Worm (Caenorhabditis elegans): ENCODE measurements around the gene col-20.

col-20 gene

ce11 chrII:4892594-4892993 lies 22.0 kb upstream of the col-20 start, which contains the start of gene msp-33:
TSS of gene msp-33 (minus strand) at chrII:4892694.
- no peak for TF ChIP-seq ama-1 (optimal IDR thresholded peaks at IDR 0.05)
- TF ChIP-seq nhr-237 (tag; optimal IDR thresholded peaks at IDR 0.05), result no peak
- TF ChIP-seq egl-27 (tag; optimal IDR thresholded peaks at IDR 0.05), result no peak
- TF ChIP-seq aly-2 (tag; optimal IDR thresholded peaks at IDR 0.05), result no peak
- TF ChIP-seq daf-12 (tag; optimal IDR thresholded peaks at IDR 0.05), result no peak
- TF ChIP-seq elt-3 (tag; optimal IDR thresholded peaks at IDR 0.05), result no peak
- no peak for TF ChIP-seq nhr-12 (tag; optimal IDR thresholded peaks at IDR 0.05)
- no peak for TF ChIP-seq ceh-9 (tag; optimal IDR thresholded peaks at IDR 0.05)
- TF ChIP-seq mdl-1 (tag; optimal IDR thresholded peaks at IDR 0.05), result no peak
- TF ChIP-seq nhr-77 (tag; optimal IDR thresholded peaks at IDR 0.05), result no peak
- no peak for TF ChIP-seq nhr-76 (tag; optimal IDR thresholded peaks at IDR 0.05)

ce11 chrII:4891012-4891775 lies 20.6 kb upstream of the col-20 start, which contains the start of gene gst-9:
TSS of gene gst-9 (plus strand) at chrII:4891585.
- peak; percentile 89 for TF ChIP-seq ama-1 (optimal IDR thresholded peaks at IDR 0.05)
- peak; percentile 34 for TF ChIP-seq nfya-1 (tag; optimal IDR thresholded peaks at IDR 0.05; ENCODE audit: insufficient read depth)
- TF ChIP-seq ceh-16 (tag; optimal IDR thresholded peaks at IDR 0.05), result no peak
- peak; percentile 79 for TF ChIP-seq nhr-43 (tag; optimal IDR thresholded peaks at IDR 0.05; ENCODE audit: poor library complexity, severe bottlenecking)
- peak; percentile 39 for TF ChIP-seq pha-4 (tag; optimal IDR thresholded peaks at IDR 0.05)
- TF ChIP-seq fkh-10 (GFP tag; optimal IDR thresholded peaks at IDR 0.05), result no peak
- peak; percentile 50 for TF ChIP-seq nhr-25 (tag; optimal IDR thresholded peaks at IDR 0.05)
- TF ChIP-seq tbx-2 (tag; optimal IDR thresholded peaks at IDR 0.05), result peak; percentile 25
- peak; percentile 67 for TF ChIP-seq elt-2 (tag; optimal IDR thresholded peaks at IDR 0.05)

ce11 chrII:4888527-4889487 lies 18.2 kb upstream of the col-20 start, which contains the start of gene pgm-1:
TSS of gene pgm-1 (plus strand) at chrII:4889437.
- TF ChIP-seq sea-2 (GFP tag; optimal IDR thresholded peaks at IDR 0.05), result no peak
- peak; percentile 80 for TF ChIP-seq pha-4 (tag; optimal IDR thresholded peaks at IDR 0.05)
- TF ChIP-seq mml-1 (tag; optimal IDR thresholded peaks at IDR 0.05), result no peak
- no peak for TF ChIP-seq nhr-23 (tag; optimal IDR thresholded peaks at IDR 0.05)
- peak; percentile 84 for TF ChIP-seq elt-2 (tag; optimal IDR thresholded peaks at IDR 0.05)
- TF ChIP-seq ama-1 (optimal IDR thresholded peaks at IDR 0.05), result peak; percentile 16
- peak; percentile 2 for TF ChIP-seq lin-39 (tag; optimal IDR thresholded peaks at IDR 0.05)
- TF ChIP-seq ceh-28 (tag; optimal IDR thresholded peaks at IDR 0.05), result peak; percentile 36
- TF ChIP-seq nfya-1 (tag; optimal IDR thresholded peaks at IDR 0.05; ENCODE audit: insufficient read depth), result peak; percentile 36

ce11 chrII:4885976-4886375 lies 15.4 kb upstream of the col-20 start, which contains the start of gene R05F9.7:
TSS of gene R05F9.7 (plus strand) at chrII:4886276.
- TF ChIP-seq nhr-237 (tag; optimal IDR thresholded peaks at IDR 0.05) (no peak), hmg-11 (tag; optimal IDR thresholded peaks at IDR 0.05) (no peak), unc-62 (GFP tag; optimal IDR thresholded peaks at IDR 0.05) (no peak), nhr-11 (tag; optimal IDR thresholded peaks at IDR 0.05) (no peak)

- no peak for TF ChIP-seq nhr-28 (tag; optimal IDR thresholded peaks at IDR 0.05)
Observed at ce11 chrII:4884403-4884802, 13.8 kb upstream of the col-20 start.

- peak; percentile 24 for TF ChIP-seq elt-2 (tag; optimal IDR thresholded peaks at IDR 0.05)
- TF ChIP-seq pqm-1 (tag; optimal IDR thresholded peaks at IDR 0.05), result no peak
Observed at ce11 chrII:4883412-4883811, 12.8 kb upstream of the col-20 start, which contains the start of gene gst-8. TSS of gene gst-8 (plus strand) at chrII:4883712.

All from whole organism, L3 larva.